Worm (Caenorhabditis elegans) whole organism, L4 larva: ENCODE measurements around the gene abch-1.
A peak's percentile ranks its signal among the peaks of the same experiment; 100 is the strongest.

ENCODE experiments used
- D1046.2 ChIP-seq: fragments of 200-800 bp; sonication (Bioruptor generic); IDR thresholded peaks from 2 replicates; pipeline ENCODE4 v1.3.6; 2022; ENCODE audit warnings: missing genetic modification characterization, missing compliant biosample characterization
- T20F7.1 ChIP-seq: fragments of 200-800 bp; sonication (Bioruptor generic); optimal IDR thresholded peaks from 2 replicates; lab custom pipeline; 2018; ENCODE audit warnings: mild to moderate bottlenecking, missing genetic modification characterization, missing compliant biosample characterization
- T26A8.4 ChIP-seq: fragments of 200-800 bp; sonication (Bioruptor generic); IDR thresholded peaks from 2 replicates; pipeline ENCODE4 v1.3.6; 2022; ENCODE audit warnings: missing genetic modification characterization, missing compliant biosample characterization
- Y5F2A.4 ChIP-seq: fragments of 200-800 bp; sonication (Bioruptor generic); optimal IDR thresholded peaks from 2 replicates; lab custom pipeline; 2018; ENCODE audit warnings: mild to moderate bottlenecking, missing genetic modification characterization, missing compliant biosample characterization
- ZK337.2 ChIP-seq: fragments of 200-800 bp; sonication (Bioruptor generic); IDR thresholded peaks from 2 replicates; pipeline ENCODE4 v1.3.6; 2022; ENCODE audit warnings: missing genetic modification reagents, missing genetic modification characterization, missing compliant biosample characterization
- ZK546.5 ChIP-seq, 2 experiments: sonication (generic microtip); optimal IDR thresholded peaks; 2 replicates each; lab custom pipeline; 2017; ENCODE audit warnings: missing biosample characterization in 2 of 2, missing genetic modification characterization in 2 of 2
- ama-1 ChIP-seq: fragments of 150-350 bp; optimal IDR thresholded peaks from 2 replicates; lab custom pipeline; 2014; ENCODE audit warnings: inconsistent platforms, mixed read lengths
- ceh-20 ChIP-seq: fragments of 200-800 bp; sonication (Bioruptor generic); IDR thresholded peaks from 2 replicates; pipeline ENCODE4 v1.3.6; 2022; ENCODE audit warnings: missing genetic modification reagents, missing genetic modification characterization, missing compliant biosample characterization
- ceh-32 ChIP-seq: sonication (generic microtip); optimal IDR thresholded peaks from 2 replicates; lab custom pipeline; 2016; ENCODE audit warnings: mild to moderate bottlenecking, missing genetic modification characterization, missing compliant biosample characterization; ENCODE audit not compliant: poor library complexity
- ceh-44 ChIP-seq: fragments of 200-800 bp; sonication (Bioruptor generic); IDR thresholded peaks from 2 replicates; pipeline ENCODE4 v1.3.6; 2022; ENCODE audit warnings: missing genetic modification reagents, missing genetic modification characterization, missing compliant biosample characterization
- cey-2 ChIP-seq: sonication (generic microtip); optimal IDR thresholded peaks from 3 replicates; lab custom pipeline; 2017; ENCODE audit warnings: missing genetic modification characterization, mild to moderate bottlenecking, missing compliant biosample characterization, antibody characterized with exemption, borderline replicate concordance; ENCODE audit not compliant: insufficient read depth
- daf-12 ChIP-seq: fragments of 150-350 bp; optimal IDR thresholded peaks from 2 replicates; lab custom pipeline; 2014; ENCODE audit warnings: missing biosample characterization, missing genetic modification reagents, missing genetic modification characterization
- daf-16 ChIP-seq, 3 experiments: sonication (generic microtip); optimal IDR thresholded peaks; 2 replicates each; lab custom pipeline; 2016 to 2017; ENCODE audit warnings: missing genetic modification characterization in 3 of 3, missing genetic modification reagents in 3 of 3, mild to moderate bottlenecking in 2 of 3, missing compliant biosample characterization in 2 of 3, missing biosample characterization in 1 of 3, moderate library complexity in 1 of 3
- daf-8 ChIP-seq: fragments of 200-800 bp; sonication (Bioruptor generic); IDR thresholded peaks from 2 replicates; pipeline ENCODE4 v1.3.6; 2022; ENCODE audit warnings: missing genetic modification characterization, missing compliant biosample characterization
- dmd-6 ChIP-seq: fragments of 200-800 bp; sonication (Bioruptor generic); IDR thresholded peaks from 2 replicates; pipeline ENCODE4 v1.3.6; 2022; ENCODE audit warnings: missing genetic modification reagents, missing genetic modification characterization, missing compliant biosample characterization
- dmd-8 ChIP-seq: fragments of 200-800 bp; sonication (Bioruptor generic); IDR thresholded peaks from 2 replicates; pipeline ENCODE4 v1.3.6; 2022; ENCODE audit warnings: missing genetic modification characterization, missing compliant biosample characterization
- duxl-1 ChIP-seq: sonication (generic microtip); optimal IDR thresholded peaks from 2 replicates; lab custom pipeline; 2016; ENCODE audit warnings: mild to moderate bottlenecking, missing genetic modification characterization, moderate library complexity, missing compliant biosample characterization; ENCODE audit not compliant: poor library complexity
- egl-27 ChIP-seq: sonication (generic microtip); optimal IDR thresholded peaks from 3 replicates; lab custom pipeline; 2017; ENCODE audit warnings: missing biosample characterization, missing genetic modification reagents, missing genetic modification characterization
- egl-43 ChIP-seq: fragments of 200-800 bp; sonication (Bioruptor generic); IDR thresholded peaks from 2 replicates; pipeline ENCODE4 v1.3.6; 2022; ENCODE audit warnings: missing genetic modification reagents, missing genetic modification characterization, missing compliant biosample characterization
- fkh-10 ChIP-seq: fragments of 150-350 bp; optimal IDR thresholded peaks from 2 replicates; lab custom pipeline; 2014; ENCODE audit warnings: missing biosample characterization, missing genetic modification reagents, missing genetic modification characterization
- fos-1 ChIP-seq: fragments of 150-350 bp; optimal IDR thresholded peaks from 2 replicates; lab custom pipeline; 2014; ENCODE audit warnings: missing biosample characterization, missing genetic modification characterization
- jun-1 ChIP-seq: fragments of 150-350 bp; optimal IDR thresholded peaks from 2 replicates; lab custom pipeline; 2014; ENCODE audit warnings: missing biosample characterization, missing genetic modification reagents, missing genetic modification characterization
- lin-15B ChIP-seq: fragments of 150-350 bp; sonication (generic microtip); optimal IDR thresholded peaks from 3 replicates; lab custom pipeline; 2014; ENCODE audit warnings: missing biosample characterization, missing genetic modification characterization
- lin-38 ChIP-seq: fragments of 200-800 bp; sonication (Bioruptor generic); IDR thresholded peaks from 2 replicates; pipeline ENCODE4 v1.3.6; 2022; ENCODE audit warnings: missing genetic modification reagents, missing genetic modification characterization, missing compliant biosample characterization
- mdl-1 ChIP-seq, 2 experiments: fragments of 150-350 bp in 1 of 2; sonication (generic microtip) in 1 of 2; optimal IDR thresholded peaks; 2 replicates each; lab custom pipeline; 2014 to 2017; ENCODE audit warnings: missing biosample characterization in 2 of 2, missing genetic modification characterization in 2 of 2
- mdt-29 ChIP-seq: fragments of 200-800 bp; sonication (Bioruptor generic); IDR thresholded peaks from 2 replicates; pipeline ENCODE4 v1.3.6; 2022; ENCODE audit warnings: missing genetic modification reagents, missing genetic modification characterization, missing compliant biosample characterization
- mep-1 ChIP-seq: fragments of 150-350 bp; sonication (generic microtip); optimal IDR thresholded peaks from 3 replicates; lab custom pipeline; 2014; ENCODE audit warnings: missing biosample characterization, missing genetic modification characterization
- nhr-11 ChIP-seq: fragments of 150-350 bp; optimal IDR thresholded peaks from 2 replicates; lab custom pipeline; 2014; ENCODE audit warnings: missing biosample characterization, missing genetic modification characterization
- nhr-6 ChIP-seq: fragments of 150-350 bp; optimal IDR thresholded peaks from 2 replicates; lab custom pipeline; 2014; ENCODE audit warnings: missing biosample characterization, missing genetic modification characterization
- pqm-1 ChIP-seq: sonication (generic microtip); optimal IDR thresholded peaks from 2 replicates; lab custom pipeline; 2017; ENCODE audit warnings: missing biosample characterization, missing genetic modification characterization
- set-16 ChIP-seq: fragments of 200-800 bp; sonication (Bioruptor generic); IDR thresholded peaks from 2 replicates; pipeline ENCODE4 v1.3.6; 2022; ENCODE audit warnings: missing genetic modification reagents, missing genetic modification characterization, missing compliant biosample characterization
- skn-1 ChIP-seq: fragments of 150-350 bp; optimal IDR thresholded peaks from 2 replicates; lab custom pipeline; 2014; ENCODE audit warnings: missing biosample characterization, missing genetic modification characterization
- snpc-4 ChIP-seq: fragments of 150-350 bp; optimal IDR thresholded peaks from 2 replicates; lab custom pipeline; 2014; ENCODE audit warnings: missing biosample characterization, missing genetic modification characterization
- unc-62 ChIP-seq, 3 experiments: fragments of 150-350 bp in 1 of 3; sonication (generic microtip); optimal IDR thresholded peaks in 2 of 3; peaks in 1 of 3; 1 replicate in 1 of 3; 2 replicates in 2 of 3; lab custom pipeline; 2014 to 2017; ENCODE audit warnings: missing biosample characterization in 3 of 3, missing genetic modification characterization in 3 of 3, missing genetic modification reagents in 3 of 3, missing genotype in 1 of 3
- zag-1 ChIP-seq: fragments of 150-350 bp; optimal IDR thresholded peaks from 2 replicates; lab custom pipeline; 2014; ENCODE audit warnings: missing biosample characterization, missing genetic modification characterization
- zip-11 ChIP-seq: fragments of 200-800 bp; sonication (Bioruptor generic); IDR thresholded peaks from 2 replicates; pipeline ENCODE4 v1.3.6; 2022; ENCODE audit warnings: missing genetic modification characterization, missing compliant biosample characterization
- zip-2 ChIP-seq: fragments of 150-350 bp; optimal IDR thresholded peaks from 2 replicates; lab custom pipeline; 2014; ENCODE audit warnings: missing biosample characterization, missing genetic modification characterization
- ztf-11 ChIP-seq: fragments of 150-350 bp; optimal IDR thresholded peaks from 2 replicates; lab custom pipeline; 2014; ENCODE audit warnings: missing biosample characterization, missing genetic modification characterization

The abch-1 gene

DNA sequence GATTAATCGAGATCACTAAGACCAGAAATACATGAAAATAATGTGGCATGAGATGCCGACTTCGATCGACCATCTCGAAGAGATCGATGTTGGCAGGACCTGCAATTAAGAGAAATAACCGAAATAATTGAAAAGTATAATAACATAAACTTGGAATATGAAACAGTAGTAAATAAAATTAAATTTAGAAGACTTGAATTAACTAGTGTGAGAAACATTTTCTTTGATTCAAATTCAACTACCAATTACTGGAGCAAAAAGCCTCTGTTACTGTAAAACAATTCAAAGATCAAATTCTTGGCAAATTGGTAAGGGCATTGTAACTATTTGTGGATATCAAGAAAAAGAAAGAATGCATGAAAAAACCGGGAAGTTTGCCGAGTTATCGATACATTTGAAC is 17.5 kb downstream of the abch-1 start, which contains the start of gene R05G9R.1:
Gene R05G9R.1, minus strand, starts transcription at position 101 of the 400 bp plus-strand sequence.
- no peak for TF ChIP-seq ZK337.2 (GFP tag; lab: Robert Waterston, UW)
- TF ChIP-seq daf-16 (GFP tag; optimal IDR thresholded peaks at IDR 0.05; lab: Kevin White, UChicago) = no peak
- TF ChIP-seq daf-16 (tag; optimal IDR thresholded peaks at IDR 0.05; lab: Kevin White, UChicago) = no peak
- no peak for TF ChIP-seq duxl-1 (tag; lab: Kevin White, UChicago)
- TF ChIP-seq skn-1 (tag; lab: Kevin White, UChicago) = no peak
- no peak for TF ChIP-seq lin-15B
- TF ChIP-seq ztf-11 (tag; lab: Kevin White, UChicago) = no peak
- no peak for TF ChIP-seq fkh-10 (GFP tag; lab: Kevin White, UChicago)
- no peak for TF ChIP-seq nhr-11 (tag; lab: Kevin White, UChicago)
- no peak for TF ChIP-seq D1046.2
- TF ChIP-seq ceh-32 (tag; lab: Kevin White, UChicago) = no peak
- no peak for TF ChIP-seq daf-8 (GFP tag; lab: Robert Waterston, UW)
- no peak for TF ChIP-seq fos-1
- TF ChIP-seq dmd-8 (GFP tag; lab: Robert Waterston, UW) = no peak
- TF ChIP-seq jun-1 (tag; lab: Kevin White, UChicago) = no peak
- TF ChIP-seq zip-2 = no peak
- TF ChIP-seq egl-27 (tag; lab: Kevin White, UChicago) = no peak
- TF ChIP-seq set-16 (GFP tag; lab: Robert Waterston, UW) = no peak
- no peak for TF ChIP-seq lin-38
- TF ChIP-seq mdl-1 (tag; optimal IDR thresholded peaks at IDR 0.05; lab: Kevin White, UChicago) = no peak
- TF ChIP-seq, all 104 proteins: peak for 0

DNA sequence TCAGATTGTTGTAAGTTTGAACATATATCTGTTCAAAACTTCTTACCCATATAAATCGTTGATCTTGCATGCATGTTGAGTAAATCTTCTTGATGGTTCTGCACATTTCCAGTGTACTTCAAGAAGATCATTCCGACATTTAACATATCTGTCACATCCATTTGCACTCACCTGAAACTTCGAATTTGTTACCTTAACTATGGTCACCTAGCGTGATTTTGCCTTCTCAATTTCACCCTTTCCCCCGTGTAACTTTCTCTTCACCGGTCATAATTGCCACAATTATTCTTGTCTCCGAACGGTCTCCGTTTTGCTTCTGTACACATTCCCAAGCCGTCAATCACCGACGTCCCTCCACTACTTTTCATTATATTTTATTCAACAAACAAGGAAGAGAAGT is 18.1 kb downstream of the abch-1 start:
- TF ChIP-seq lin-38 = no peak
- no peak for TF ChIP-seq ZK546.5 (tag; optimal IDR thresholded peaks at IDR 0.05; lab: Kevin White, UChicago)
- no peak for TF ChIP-seq mep-1 (tag; lab: Kevin White, UChicago)
- TF ChIP-seq ama-1 (lab: Kevin White, UChicago) = no peak
- TF ChIP-seq unc-62 (GFP tag; optimal IDR thresholded peaks at IDR 0.05 in 1 of 2; lab: Kevin White, UChicago) = peak in 1 of 2 experiments; percentile 94
- no peak for TF ChIP-seq unc-62 (tag; optimal IDR thresholded peaks at IDR 0.05; lab: Kevin White, UChicago)
- TF ChIP-seq zag-1 = no peak
- no peak for TF ChIP-seq mdt-29 (GFP tag; lab: Robert Waterston, UW)

DNA sequence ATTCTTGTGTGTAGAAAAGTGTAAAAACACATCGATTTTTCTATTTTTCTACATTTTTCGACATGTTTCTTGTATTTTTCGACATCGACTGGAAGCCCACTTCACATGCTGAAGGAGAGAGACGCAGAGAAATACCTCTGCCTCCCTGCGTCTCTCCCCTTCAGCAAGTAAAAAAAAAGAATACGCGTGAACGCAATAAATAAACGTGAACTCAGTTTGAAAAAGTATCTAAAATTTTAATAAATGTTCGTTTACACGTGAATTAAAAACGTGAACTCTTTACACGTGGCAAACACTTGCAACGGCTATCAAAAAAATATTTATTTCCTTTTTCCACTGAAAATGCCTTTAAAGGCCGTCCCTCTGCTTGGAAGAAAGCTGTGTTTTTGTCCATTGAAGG is 28.6 kb downstream of the abch-1 start, which contains the start of gene R05G9.1:
Gene R05G9.1, plus strand, starts transcription at position 343 of the 400 bp plus-strand sequence.
- no peak for TF ChIP-seq dmd-6 (GFP tag; lab: Robert Waterston, UW)
- no peak for TF ChIP-seq egl-43
- TF ChIP-seq ceh-20 (GFP tag; lab: Robert Waterston, UW) = no peak
- no peak for TF ChIP-seq daf-12
- TF ChIP-seq T20F7.1 (GFP tag; lab: Kevin White, UChicago) = no peak
- no peak for TF ChIP-seq Y5F2A.4 (GFP tag; lab: Kevin White, UChicago)
- TF ChIP-seq jun-1 (tag; lab: Kevin White, UChicago) = no peak
- no peak for TF ChIP-seq nhr-6
- no peak for TF ChIP-seq cey-2 (tag; lab: Kevin White, UChicago)
- no peak for TF ChIP-seq T26A8.4
- TF ChIP-seq snpc-4 = no peak
- TF ChIP-seq duxl-1 (tag; lab: Kevin White, UChicago) = no peak
- no peak for TF ChIP-seq mdl-1 (tag; optimal IDR thresholded peaks at IDR 0.05; lab: Kevin White, UChicago)
- no peak for TF ChIP-seq mdt-29 (GFP tag; lab: Robert Waterston, UW)
- TF ChIP-seq pqm-1 (tag; lab: Kevin White, UChicago) = no peak
- TF ChIP-seq zip-11 (GFP tag; lab: Robert Waterston, UW) = no peak
- TF ChIP-seq ceh-44 (GFP tag; lab: Robert Waterston, UW) = no peak
